Fruit fly (Drosophila melanogaster): ENCODE results near the gene CG4174.

CG4174 gene

DNA sequence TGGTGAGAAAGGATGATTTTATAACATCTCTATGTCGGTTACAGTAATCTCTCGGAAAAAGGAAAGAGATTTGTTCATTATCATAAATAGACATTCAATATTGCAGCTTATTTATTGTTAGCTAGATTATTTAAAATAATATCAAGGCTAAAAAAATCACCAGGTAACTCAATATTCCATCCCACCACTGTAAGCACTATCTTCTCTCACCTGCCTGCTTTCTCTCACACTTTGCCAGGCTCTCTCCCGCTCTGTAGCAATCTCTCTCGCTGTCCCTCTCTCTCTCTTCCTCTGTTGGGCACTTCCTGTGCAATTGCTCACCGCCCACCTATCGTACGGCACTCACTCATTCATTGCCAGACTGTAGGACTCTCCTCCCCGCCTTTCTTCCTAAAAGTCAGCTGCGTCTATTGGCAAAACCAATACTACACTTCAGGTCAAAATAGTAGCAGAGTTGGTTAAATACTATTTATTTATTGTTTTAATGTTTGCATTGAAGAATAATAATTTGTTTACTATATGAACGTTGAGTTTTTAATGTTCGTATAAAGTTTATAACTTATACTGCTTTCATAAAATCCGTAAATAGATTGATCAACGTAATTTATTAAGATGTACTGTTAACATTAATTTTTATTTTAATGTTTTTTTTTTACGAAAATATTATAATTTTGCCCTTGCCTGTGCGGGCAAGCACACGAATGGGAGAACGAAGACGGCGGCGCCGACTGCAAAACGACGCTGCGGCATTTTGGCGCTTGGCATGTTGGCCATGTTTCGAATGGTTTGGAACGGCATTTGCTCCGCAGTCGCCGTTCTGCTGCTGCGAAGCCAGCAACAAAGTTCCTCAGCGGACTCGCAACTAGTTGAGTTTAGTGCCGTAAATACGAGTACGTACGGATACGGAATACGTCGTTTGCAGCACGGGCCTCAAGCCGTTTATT is 23.1 kb upstream of the CG4174 start (continued):
- TF ChIP-seq CG8944 (GFP tag; optimal IDR thresholded peaks at IDR 0.05) (peak; percentile 91), dimm (GFP tag; IDR thresholded peaks at IDR 0.05) (peak; percentile 95), CG18764 (GFP tag; optimal IDR thresholded peaks at IDR 0.05) (peak; percentile 78), CG6254 (GFP tag; optimal IDR thresholded peaks at IDR 0.05) (peak; percentile 63), mld (GFP tag; IDR thresholded peaks at IDR 0.05; ENCODE audit: partially characterized antibody) (no peak), CG18262 (tag; optimal IDR thresholded peaks at IDR 0.05) (peak; percentile 71), HLH54F (GFP tag; optimal IDR thresholded peaks at IDR 0.05) (peak; percentile 94), CG12769 (tag; optimal IDR thresholded peaks at IDR 0.05) (peak; percentile 99), Camta (GFP tag; optimal IDR thresholded peaks at IDR 0.05) (peak; percentile 93), Bgb (GFP tag; IDR thresholded peaks at IDR 0.05; ENCODE audit: partially characterized antibody) (peak; percentile 48; the same call in 1 of the 2 replicates), br (optimal IDR thresholded peaks at IDR 0.05) (no peak), CG10431 (GFP tag; optimal IDR thresholded peaks at IDR 0.05) (no peak), dpn (GFP tag; optimal IDR thresholded peaks at IDR 0.05) (peak; percentile 92 to 97), ab (GFP tag; optimal IDR thresholded peaks at IDR 0.05) (peak; percentile 94), kah (GFP tag; optimal IDR thresholded peaks at IDR 0.05) (peak; percentile 73), CG34224 (GFP tag; IDR thresholded peaks at IDR 0.05; ENCODE audit: partially characterized antibody) (no peak; the same call in 2 of the 3 replicates), lab (GFP tag; optimal IDR thresholded peaks at IDR 0.05) (peak; percentile 97), CG6813 (GFP tag; optimal IDR thresholded peaks at IDR 0.05) (peak; percentile 93), gfzf (GFP tag; optimal IDR thresholded peaks at IDR 0.05) (no peak), CG1233 (GFP tag; optimal IDR thresholded peaks at IDR 0.05) (peak; percentile 77), CG17612 (GFP tag; IDR thresholded peaks at IDR 0.05) (peak; percentile 95), CG3163 (GFP tag; optimal IDR thresholded peaks at IDR 0.05) (peak; percentile 84), CG8281 (tag; optimal IDR thresholded peaks at IDR 0.05) (peak; percentile 69), CG17359 (tag; optimal IDR thresholded peaks at IDR 0.05) (peak; percentile 93), Ptx1 (GFP tag; IDR thresholded peaks at IDR 0.05) (peak; percentile 99), Hey (tag; optimal IDR thresholded peaks at IDR 0.05) (peak; percentile 74), Rfx (GFP tag; IDR thresholded peaks at IDR 0.05) (peak; percentile 99), CG9817 (tag; optimal IDR thresholded peaks at IDR 0.05) (peak; percentile 87), CG9876 (GFP tag; optimal IDR thresholded peaks at IDR 0.05) (peak; percentile 91), Dad (GFP tag; optimal IDR thresholded peaks at IDR 0.05) (peak; percentile 79), gro (GFP tag; optimal IDR thresholded peaks at IDR 0.05) (peak; percentile 95), CG33213 (GFP tag; optimal IDR thresholded peaks at IDR 0.05) (peak; percentile 83), CG12659 (GFP tag; optimal IDR thresholded peaks at IDR 0.05) (peak; percentile 93), CG13296 (GFP tag; optimal IDR thresholded peaks at IDR 0.05) (peak; percentile 94), tgo (GFP tag; IDR thresholded peaks at IDR 0.05) (peak; percentile 98), trh (GFP tag; optimal IDR thresholded peaks at IDR 0.05) (peak; percentile 63), Optix (GFP tag; IDR thresholded peaks at IDR 0.05) (no peak), Jarid2 (GFP tag; optimal IDR thresholded peaks at IDR 0.05) (peak; percentile 81), YL-1 (GFP tag; optimal IDR thresholded peaks at IDR 0.05) (peak; percentile 21), Usf (GFP tag; optimal IDR thresholded peaks at IDR 0.05) (peak; percentile 67), Neu2 (GFP tag; optimal IDR thresholded peaks at IDR 0.05; ENCODE audit: borderline replicate concordance) (peak; percentile 4), CG16863 (GFP tag; optimal IDR thresholded peaks at IDR 0.05) (peak; percentile 91), Ets65A (GFP tag) (peak; percentile 98), ems (GFP tag; optimal IDR thresholded peaks at IDR 0.05) (peak; percentile 88), ap (GFP tag; IDR thresholded peaks at IDR 0.05) (peak; percentile 95), gcm (GFP tag; optimal IDR thresholded peaks at IDR 0.05) (peak; percentile 88), Sin3A (optimal IDR thresholded peaks at IDR 0.05) (no peak), row (GFP tag; IDR thresholded peaks at IDR 0.05) (peak; percentile 98), CG9797 (GFP tag; optimal IDR thresholded peaks at IDR 0.05) (no peak)

All from whole organism, embryonic.